Worm (Caenorhabditis elegans): ENCODE measurements around the gene zif-1.

The zif-1 gene

ce11 chrIII:9051119-9051597, 48.6 kb downstream of the zif-1 start:
- peak; percentile 47; the same call in 1 of the 2 replicates for TF ChIP-seq sea-1 (GFP tag; conservative IDR thresholded peaks at IDR 0.05)
- no peak for TF ChIP-seq tbx-37 (GFP tag; conservative IDR thresholded peaks at IDR 0.05)
- peak; percentile 61 for TF ChIP-seq hnd-1 (tag; optimal IDR thresholded peaks at IDR 0.05)
- TF ChIP-seq ceh-36 (tag; optimal IDR thresholded peaks at IDR 0.05): peak; percentile 3

- TF ChIP-seq pes-1 (GFP tag; IDR thresholded peaks at IDR 0.05) (no peak), ceh-36 (tag; optimal IDR thresholded peaks at IDR 0.05) (no peak), F13C5.2 (tag; optimal IDR thresholded peaks at IDR 0.05) (no peak), aly-1 (tag; optimal IDR thresholded peaks at IDR 0.05) (no peak), B0310.2 (tag; optimal IDR thresholded peaks at IDR 0.05) (no peak), ets-7 (tag; optimal IDR thresholded peaks at IDR 0.05) (no peak), tbx-37 (GFP tag; conservative IDR thresholded peaks at IDR 0.05) (no peak), hmbx-1 (tag; optimal IDR thresholded peaks at IDR 0.05) (no peak), tra-4 (tag; optimal IDR thresholded peaks at IDR 0.05) (no peak), ama-1 (optimal IDR thresholded peaks at IDR 0.05) (no peak), sea-1 (GFP tag; conservative IDR thresholded peaks at IDR 0.05) (no peak), scrt-1 (GFP tag; IDR thresholded peaks at IDR 0.05) (no peak), hmg-4 (GFP tag; optimal IDR thresholded peaks at IDR 0.05) (no peak), hnd-1 (tag; optimal IDR thresholded peaks at IDR 0.05) (no peak), ceh-13 (GFP tag; optimal IDR thresholded peaks at IDR 0.05) (no peak), tbx-11 (GFP tag; IDR thresholded peaks at IDR 0.05) (no peak), flt-1 (GFP tag; IDR thresholded peaks at IDR 0.05) (no peak)
Measured at ce11 chrIII:9051714-9052113, 49.1 kb downstream of the zif-1 start.

DNA sequence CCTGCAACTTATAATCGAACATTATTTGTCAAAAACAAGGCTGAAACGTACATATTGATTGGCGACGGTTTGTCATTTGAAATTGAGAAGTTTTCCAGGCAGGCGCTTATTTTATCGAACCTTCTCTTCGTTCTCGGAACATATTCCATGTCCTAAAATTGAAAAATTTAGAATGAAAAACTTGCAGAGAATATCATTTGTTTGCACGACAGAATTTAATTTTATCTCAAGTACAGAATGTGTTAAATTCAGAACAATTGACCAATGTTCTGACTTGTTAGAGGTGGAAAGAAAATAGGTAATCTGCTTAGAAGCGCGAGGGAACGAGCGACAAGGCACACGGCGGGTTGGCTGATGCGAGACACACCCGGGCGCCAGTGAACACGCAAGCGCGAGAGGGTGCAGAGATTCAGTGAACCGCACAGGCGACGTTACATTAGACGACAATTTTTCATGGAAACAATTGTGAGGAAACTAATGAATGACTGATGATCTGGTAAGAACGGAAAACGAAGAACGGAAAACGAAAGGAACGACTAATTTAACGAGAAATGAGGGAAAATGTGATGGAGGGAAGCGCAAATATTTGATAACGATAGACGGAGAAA, 49.9 kb downstream of the zif-1 start:
- TF ChIP-seq B0310.2 (tag; optimal IDR thresholded peaks at IDR 0.05): no peak
- 0 out of 2 replicates have a peak, but pooled peaks have one; percentile 59 for TF ChIP-seq scrt-1 (GFP tag; IDR thresholded peaks at IDR 0.05)
- peak; percentile 33; the same call in 1 of the 2 replicates for TF ChIP-seq sea-1 (GFP tag; conservative IDR thresholded peaks at IDR 0.05)

- TF ChIP-seq pes-1 (GFP tag; IDR thresholded peaks at IDR 0.05) (0 out of 2 replicates have a peak, but pooled peaks have one; percentile 37), ama-1 (optimal IDR thresholded peaks at IDR 0.05) (no peak), B0310.2 (tag; optimal IDR thresholded peaks at IDR 0.05) (no peak)
Measured at ce11 chrIII:9053263-9053662, 50.7 kb downstream of the zif-1 start.

DNA sequence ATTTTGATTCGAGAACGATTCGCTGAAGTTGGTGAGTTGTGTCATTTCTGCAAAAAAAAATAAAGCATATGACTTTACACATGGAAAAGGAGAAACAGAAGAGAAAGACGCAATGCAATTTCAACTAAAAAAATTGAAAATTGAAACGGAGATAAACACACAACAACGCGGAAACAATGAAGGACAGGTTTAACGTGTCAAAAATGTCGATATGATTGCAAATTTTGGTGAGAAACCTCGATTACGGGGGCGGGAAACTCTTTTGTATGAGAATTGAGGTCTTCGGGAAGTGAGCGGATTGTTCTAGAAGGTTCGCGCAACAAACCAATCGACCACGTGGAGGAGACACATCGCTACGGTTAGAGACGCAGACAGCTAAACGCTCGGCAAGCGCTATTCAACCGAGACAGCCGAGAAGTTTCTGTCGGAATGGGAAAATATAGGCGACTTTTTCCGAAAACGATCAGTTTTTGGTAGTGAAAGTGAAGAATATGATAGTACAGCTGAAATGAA, 51.2 kb downstream of the zif-1 start, which contains the start of gene R107.5:
Gene R107.5 (minus strand): TSS at position 51 of the 513 bp plus-strand sequence.
- TF ChIP-seq hmbx-1 (tag; optimal IDR thresholded peaks at IDR 0.05): no peak
- no peak for TF ChIP-seq scrt-1 (GFP tag; IDR thresholded peaks at IDR 0.05)
- peak; percentile 66 for TF ChIP-seq F13C5.2 (tag; optimal IDR thresholded peaks at IDR 0.05)
- peak; percentile 24; the same call in 1 of the 2 replicates for TF ChIP-seq flt-1 (GFP tag; IDR thresholded peaks at IDR 0.05)
- peak; percentile 58 for TF ChIP-seq tra-4 (tag; optimal IDR thresholded peaks at IDR 0.05)
- 0 out of 2 replicates have a peak, but pooled peaks have one; percentile 11 for TF ChIP-seq sea-1 (GFP tag; conservative IDR thresholded peaks at IDR 0.05)
- peak; percentile 63 for TF ChIP-seq B0310.2 (tag; optimal IDR thresholded peaks at IDR 0.05)
- peak; percentile 31 for TF ChIP-seq hnd-1 (tag; optimal IDR thresholded peaks at IDR 0.05)
- TF ChIP-seq hmg-4 (GFP tag; optimal IDR thresholded peaks at IDR 0.05): peak; percentile 47
- peak; percentile 12; the same call in 1 of the 2 replicates for TF ChIP-seq pes-1 (GFP tag; IDR thresholded peaks at IDR 0.05)
- no peak for TF ChIP-seq ceh-36 (tag; optimal IDR thresholded peaks at IDR 0.05)
- no peak for TF ChIP-seq tbx-37 (GFP tag; conservative IDR thresholded peaks at IDR 0.05)
